Worm (Caenorhabditis elegans) whole organism, early embryonic: ENCODE measurements around the gene brp-1.

Experiments used
- B0310.2 ChIP-seq: sonication (generic microtip); optimal IDR thresholded peaks from 2 replicates; lab custom pipeline; 2016; ENCODE audit warnings: mild to moderate bottlenecking, missing genetic modification characterization, missing compliant biosample characterization
- F13C5.2 ChIP-seq: sonication (generic microtip); optimal IDR thresholded peaks from 2 replicates; lab custom pipeline; 2017; ENCODE audit warnings: mild to moderate bottlenecking, missing genetic modification characterization, inconsistent platforms, missing compliant biosample characterization
- aly-1 ChIP-seq: sonication (generic microtip); optimal IDR thresholded peaks from 2 replicates; lab custom pipeline; 2016; ENCODE audit warnings: missing genetic modification characterization, missing compliant biosample characterization
- ama-1 ChIP-seq: fragments of 150-350 bp; optimal IDR thresholded peaks from 2 replicates; lab custom pipeline; 2014
- ceh-13 ChIP-seq: fragments of 200-800 bp; sonication (Bioruptor generic); optimal IDR thresholded peaks from 2 replicates; lab custom pipeline; 2018; ENCODE audit warnings: mild to moderate bottlenecking, missing genetic modification characterization, missing compliant biosample characterization
- ceh-36 ChIP-seq: sonication (generic microtip); optimal IDR thresholded peaks from 2 replicates; lab custom pipeline; 2016; ENCODE audit warnings: missing genetic modification characterization, inconsistent platforms, missing compliant biosample characterization
- ets-7 ChIP-seq: sonication (generic microtip); optimal IDR thresholded peaks from 2 replicates; lab custom pipeline; 2016; ENCODE audit warnings: missing genotype, missing genetic modification characterization, missing compliant biosample characterization
- flt-1 ChIP-seq: fragments of 200-800 bp; sonication (Bioruptor generic); IDR thresholded peaks from 2 replicates; pipeline ENCODE4 v1.3.6; 2022; ENCODE audit warnings: missing genetic modification characterization, missing compliant biosample characterization
- hmbx-1 ChIP-seq: sonication (generic microtip); optimal IDR thresholded peaks from 2 replicates; lab custom pipeline; 2016; ENCODE audit warnings: mild to moderate bottlenecking, missing genetic modification characterization, missing compliant biosample characterization
- hmg-4 ChIP-seq: fragments of 200-800 bp; sonication (Bioruptor generic); optimal IDR thresholded peaks from 2 replicates; lab custom pipeline; 2018; ENCODE audit warnings: mild to moderate bottlenecking, missing genetic modification characterization, missing compliant biosample characterization
- hnd-1 ChIP-seq: sonication (generic microtip); optimal IDR thresholded peaks from 2 replicates; lab custom pipeline; 2016; ENCODE audit warnings: missing genetic modification characterization, missing compliant biosample characterization
- pes-1 ChIP-seq: fragments of 200-800 bp; sonication (Bioruptor generic); IDR thresholded peaks from 2 replicates; pipeline ENCODE4 v1.3.6; 2022; ENCODE audit warnings: missing genetic modification reagents, missing genetic modification characterization, missing compliant biosample characterization
- scrt-1 ChIP-seq: fragments of 200-800 bp; sonication (Bioruptor generic); IDR thresholded peaks from 2 replicates; pipeline ENCODE4 v1.3.6; 2022; ENCODE audit warnings: missing genetic modification characterization, missing compliant biosample characterization
- sea-1 ChIP-seq: fragments of 200-800 bp; sonication (Bioruptor generic); conservative IDR thresholded peaks from 2 replicates; pipeline ENCODE4 v1.3.6; 2022; ENCODE audit warnings: missing genetic modification characterization, missing compliant biosample characterization
- tbx-11 ChIP-seq: fragments of 200-800 bp; sonication (Bioruptor generic); IDR thresholded peaks from 2 replicates; pipeline ENCODE4 v1.3.6; 2022; ENCODE audit warnings: missing genetic modification characterization, missing compliant biosample characterization
- tbx-37 ChIP-seq: fragments of 200-800 bp; sonication (Bioruptor generic); conservative IDR thresholded peaks from 2 replicates; pipeline ENCODE4 v1.3.6; 2022; ENCODE audit warnings: missing genetic modification reagents, missing genetic modification characterization, missing compliant biosample characterization
- tra-4 ChIP-seq: sonication (generic microtip); optimal IDR thresholded peaks from 2 replicates; lab custom pipeline; 2017; ENCODE audit warnings: missing genetic modification characterization, missing compliant biosample characterization

The brp-1 gene

ce11 chrIII:12009321-12009720, 11.0 kb upstream of the brp-1 start:
- TF ChIP-seq flt-1 (GFP tag; lab: Robert Waterston, UW) = no peak
- TF ChIP-seq aly-1 (tag; lab: Kevin White, UChicago) = no peak
- no peak for TF ChIP-seq tbx-11
- TF ChIP-seq hmg-4 (GFP tag; lab: Kevin White, UChicago) = no peak
- TF ChIP-seq ceh-13 (GFP tag; lab: Kevin White, UChicago) = no peak
- TF ChIP-seq ama-1 (lab: Kevin White, UChicago) = no peak
- TF ChIP-seq F13C5.2 = no peak
- TF ChIP-seq hmbx-1 (tag; lab: Kevin White, UChicago) = no peak
- TF ChIP-seq tbx-37 (GFP tag; lab: Robert Waterston, UW) = no peak
- no peak for TF ChIP-seq pes-1 (GFP tag; lab: Robert Waterston, UW)
- TF ChIP-seq tra-4 = no peak

ce11 chrIII:12009764-12010163, 10.6 kb upstream of the brp-1 start:
- TF ChIP-seq flt-1 (GFP tag; lab: Robert Waterston, UW) (no peak), sea-1 (no peak), tbx-37 (GFP tag; lab: Robert Waterston, UW) (no peak), scrt-1 (GFP tag; lab: Robert Waterston, UW) (no peak), tra-4 (no peak), aly-1 (tag; lab: Kevin White, UChicago) (no peak), ceh-36 (no peak), ama-1 (lab: Kevin White, UChicago) (no peak), pes-1 (GFP tag; lab: Robert Waterston, UW) (no peak), hmg-4 (GFP tag; lab: Kevin White, UChicago) (no peak), ets-7 (tag; lab: Kevin White, UChicago) (no peak), tbx-11 (no peak), F13C5.2 (no peak), B0310.2 (tag; lab: Kevin White, UChicago) (no peak), ceh-13 (GFP tag; lab: Kevin White, UChicago) (no peak), hnd-1 (tag; lab: Kevin White, UChicago) (no peak), hmbx-1 (tag; lab: Kevin White, UChicago) (no peak)

ce11 chrIII:12013054-12013453, 7.3 kb upstream of the brp-1 start:
- TF ChIP-seq flt-1 (GFP tag; lab: Robert Waterston, UW) (no peak), ama-1 (lab: Kevin White, UChicago) (no peak), scrt-1 (GFP tag; lab: Robert Waterston, UW) (no peak), B0310.2 (tag; lab: Kevin White, UChicago) (no peak), sea-1 (no peak), hmg-4 (GFP tag; lab: Kevin White, UChicago) (no peak), ets-7 (tag; lab: Kevin White, UChicago) (no peak), tbx-11 (no peak), pes-1 (GFP tag; lab: Robert Waterston, UW) (no peak), tra-4 (no peak), aly-1 (tag; lab: Kevin White, UChicago) (no peak), F13C5.2 (no peak), ceh-13 (GFP tag; lab: Kevin White, UChicago) (no peak), ceh-36 (no peak), hnd-1 (tag; lab: Kevin White, UChicago) (no peak), hmbx-1 (tag; lab: Kevin White, UChicago) (no peak)

ce11 chrIII:12013718-12014117, 6.6 kb upstream of the brp-1 start:
- TF ChIP-seq tbx-11 (no peak), B0310.2 (tag; lab: Kevin White, UChicago) (no peak), sea-1 (no peak), ceh-36 (no peak), ets-7 (tag; lab: Kevin White, UChicago) (no peak), tra-4 (no peak), pes-1 (GFP tag; lab: Robert Waterston, UW) (no peak), aly-1 (tag; lab: Kevin White, UChicago) (no peak)

- no peak for TF ChIP-seq scrt-1 (GFP tag; lab: Robert Waterston, UW)
- no peak for TF ChIP-seq F13C5.2
- TF ChIP-seq tbx-37 (GFP tag; lab: Robert Waterston, UW) = no peak
- no peak for TF ChIP-seq ets-7 (tag; lab: Kevin White, UChicago)
- no peak for TF ChIP-seq ceh-13 (GFP tag; lab: Kevin White, UChicago)
- no peak for TF ChIP-seq flt-1 (GFP tag; lab: Robert Waterston, UW)
- no peak for TF ChIP-seq B0310.2 (tag; lab: Kevin White, UChicago)
- TF ChIP-seq tra-4 = no peak
- TF ChIP-seq ama-1 (lab: Kevin White, UChicago) = no peak
- TF ChIP-seq pes-1 (GFP tag; lab: Robert Waterston, UW) = no peak
- TF ChIP-seq ceh-36 = no peak
- TF ChIP-seq hnd-1 (tag; lab: Kevin White, UChicago) = no peak
- no peak for TF ChIP-seq sea-1
- TF ChIP-seq hmg-4 (GFP tag; lab: Kevin White, UChicago) = no peak
- no peak for TF ChIP-seq tbx-11
Observed at ce11 chrIII:12014503-12014902, 5.8 kb upstream of the brp-1 start.

ce11 chrIII:12015183-12015582, 5.2 kb upstream of the brp-1 start:
- TF ChIP-seq ceh-36 (peak; percentile 89), ama-1 (lab: Kevin White, UChicago) (no peak)

ce11 chrIII:12015611-12016010, 4.7 kb upstream of the brp-1 start:
- no peak for TF ChIP-seq hmg-4 (GFP tag; lab: Kevin White, UChicago)
- no peak for TF ChIP-seq B0310.2 (tag; lab: Kevin White, UChicago)

- TF ChIP-seq B0310.2 (tag; lab: Kevin White, UChicago) = no peak
- TF ChIP-seq tbx-37 (GFP tag; lab: Robert Waterston, UW) = no peak
- no peak for TF ChIP-seq pes-1 (GFP tag; lab: Robert Waterston, UW)
- TF ChIP-seq flt-1 (GFP tag; lab: Robert Waterston, UW) = no peak
- no peak for TF ChIP-seq scrt-1 (GFP tag; lab: Robert Waterston, UW)
- no peak for TF ChIP-seq sea-1
- TF ChIP-seq hmg-4 (GFP tag; lab: Kevin White, UChicago) = no peak
- TF ChIP-seq ceh-36 = no peak
- TF ChIP-seq tbx-11 = no peak
- no peak for TF ChIP-seq hnd-1 (tag; lab: Kevin White, UChicago)
- TF ChIP-seq ama-1 (lab: Kevin White, UChicago) = no peak
- TF ChIP-seq aly-1 (tag; lab: Kevin White, UChicago) = no peak
- no peak for TF ChIP-seq tra-4
- TF ChIP-seq ets-7 (tag; lab: Kevin White, UChicago) = no peak
- no peak for TF ChIP-seq hmbx-1 (tag; lab: Kevin White, UChicago)
- no peak for TF ChIP-seq ceh-13 (GFP tag; lab: Kevin White, UChicago)
Observed at ce11 chrIII:12017999-12018398, 2.4 kb upstream of the brp-1 start.
